Worm (Caenorhabditis elegans): ENCODE measurements around the gene C47D2.1.
A peak's percentile ranks its signal among the peaks of the same experiment; 100 is the strongest.

Gene C47D2.1

DNA sequence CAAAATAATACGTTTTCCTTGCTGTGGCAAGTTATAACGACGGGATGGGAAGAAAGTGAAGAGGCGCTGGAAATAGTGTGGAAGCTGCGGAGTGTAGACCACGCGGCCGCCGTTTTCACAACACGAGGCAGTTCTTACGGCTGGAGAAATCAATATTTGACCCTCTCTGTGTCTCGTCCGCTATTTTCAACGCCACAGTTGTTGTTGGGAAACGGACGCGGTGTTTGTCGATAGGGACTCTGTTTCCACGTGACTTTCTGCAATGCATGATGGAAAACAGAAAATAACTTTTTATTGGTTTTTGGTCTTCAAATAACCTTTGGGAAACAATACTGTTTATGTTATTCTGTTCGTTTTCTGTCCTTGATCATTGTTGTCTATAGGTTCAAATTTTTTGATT lies 17.0 kb downstream of the C47D2.1 start, which contains the start of gene K02A6.3 (continued):
- TF ChIP-seq F44E2.7 (GFP tag; IDR thresholded peaks at IDR 0.05) (no peak), nhr-25 (tag; optimal IDR thresholded peaks at IDR 0.05; ENCODE audit: borderline replicate concordance, insufficient read depth) (peak; percentile 12)

ce11 chrX:8233554-8233953 lies 18.7 kb downstream of the C47D2.1 start:
- peak in 1 of 2 experiments; percentile 72 for TF ChIP-seq daf-16 (GFP tag; optimal IDR thresholded peaks at IDR 0.05)
- no peak for TF ChIP-seq daf-16 (tag; optimal IDR thresholded peaks at IDR 0.05)
- peak in 1 of 2 experiments; percentile 39 for TF ChIP-seq unc-62 (GFP tag; optimal IDR thresholded peaks at IDR 0.05 in 1 of 2)
- no peak for TF ChIP-seq unc-62 (tag; optimal IDR thresholded peaks at IDR 0.05)
- TF ChIP-seq spr-3 (GFP tag; optimal IDR thresholded peaks at IDR 0.05), result no peak
- TF ChIP-seq ama-1 (optimal IDR thresholded peaks at IDR 0.05), result no peak
- no peak for TF ChIP-seq attf-4 (tag; optimal IDR thresholded peaks at IDR 0.05)
- 0 out of 2 replicates have a peak, but pooled peaks have one; percentile 24 for TF ChIP-seq hmg-1.1 (GFP tag; IDR thresholded peaks at IDR 0.05)
- TF ChIP-seq hlh-30 (tag; optimal IDR thresholded peaks at IDR 0.05; ENCODE audit: insufficient read depth), result peak; percentile 58

- TF ChIP-seq unc-130 (GFP tag; optimal IDR thresholded peaks at IDR 0.05) (no peak), mxl-3 (GFP tag; optimal IDR thresholded peaks at IDR 0.05) (peak; percentile 57), ztf-7 (tag; optimal IDR thresholded peaks at IDR 0.05) (no peak), dmd-9 (GFP tag; IDR thresholded peaks at IDR 0.05) (no peak), tag-97 (GFP tag; IDR thresholded peaks at IDR 0.05) (no peak), ceh-32 (tag; optimal IDR thresholded peaks at IDR 0.05; ENCODE audit: poor library complexity) (no peak), jun-1 (tag; optimal IDR thresholded peaks at IDR 0.05) (no peak), daf-16 (GFP tag; optimal IDR thresholded peaks at IDR 0.05) (peak in 1 of 2 experiments; percentile 94), daf-16 (tag; optimal IDR thresholded peaks at IDR 0.05) (peak; percentile 48), nhr-111 (GFP tag; optimal IDR thresholded peaks at IDR 0.05) (no peak), fos-1 (tag; optimal IDR thresholded peaks at IDR 0.05) (no peak), nhr-76 (tag; optimal IDR thresholded peaks at IDR 0.05) (no peak), nhr-10 (tag; optimal IDR thresholded peaks at IDR 0.05) (no peak), mes-2 (tag; optimal IDR thresholded peaks at IDR 0.05; ENCODE audit: poor library complexity, severe bottlenecking) (peak; percentile 17), php-3 (GFP tag; IDR thresholded peaks at IDR 0.05) (no peak), mep-1 (tag; optimal IDR thresholded peaks at IDR 0.05) (peak; percentile 45), T20F7.1 (GFP tag; optimal IDR thresholded peaks at IDR 0.05) (no peak), ceh-44 (GFP tag; IDR thresholded peaks at IDR 0.05) (no peak), ceh-62 (tag; optimal IDR thresholded peaks at IDR 0.05) (no peak), zfp-3 (GFP tag; conservative IDR thresholded peaks at IDR 0.05) (no peak), pha-4 (GFP tag; IDR thresholded peaks at IDR 0.05) (no peak), pha-4 (tag; optimal IDR thresholded peaks at IDR 0.05) (no peak), aha-1 (tag) (peak; percentile 78), ces-1 (GFP tag; optimal IDR thresholded peaks at IDR 0.05) (no peak), daf-8 (GFP tag; IDR thresholded peaks at IDR 0.05) (no peak), vab-7 (GFP tag; IDR thresholded peaks at IDR 0.05) (no peak), dmd-8 (GFP tag; IDR thresholded peaks at IDR 0.05) (no peak), lin-15B (tag; optimal IDR thresholded peaks at IDR 0.05) (no peak), F49E8.2 (tag; optimal IDR thresholded peaks at IDR 0.05; ENCODE audit: borderline replicate concordance) (no peak), lsy-2 (tag; optimal IDR thresholded peaks at IDR 0.05) (peak in 1 of 2 experiments; percentile 36), duxl-1 (tag; optimal IDR thresholded peaks at IDR 0.05; ENCODE audit: poor library complexity) (no peak), hlh-11 (tag; optimal IDR thresholded peaks at IDR 0.05) (peak; percentile 74), daf-19 (GFP tag; conservative IDR thresholded peaks at IDR 0.05) (no peak), rbr-2 (tag; optimal IDR thresholded peaks at IDR 0.05) (no peak), pqm-1 (tag; optimal IDR thresholded peaks at IDR 0.05) (no peak), nhr-102 (tag; optimal IDR thresholded peaks at IDR 0.05) (no peak), R02D3.7 (tag; optimal IDR thresholded peaks at IDR 0.05) (no peak), nhr-25 (tag; optimal IDR thresholded peaks at IDR 0.05; ENCODE audit: borderline replicate concordance, insufficient read depth) (peak; percentile 18), lir-3 (tag; optimal IDR thresholded peaks at IDR 0.05) (no peak), nhr-77 (tag; optimal IDR thresholded peaks at IDR 0.05) (no peak), sdz-12 (GFP tag; optimal IDR thresholded peaks at IDR 0.05) (no peak)
Observed at ce11 chrX:8235994-8236393, 21.1 kb downstream of the C47D2.1 start, which contains the start of gene M60.4. Gene M60.4 (minus strand): TSS chrX:8236314.
